Worm (Caenorhabditis elegans) whole organism, L2 larva: ENCODE results near the gene fbxa-115.

Source experiments
- ama-1 ChIP-seq: fragments of 150-350 bp; optimal IDR thresholded peaks from 2 replicates; lab custom pipeline; 2018; ENCODE audit warnings: inconsistent platforms
- gmeb-1 ChIP-seq: fragments of 150-350 bp; optimal IDR thresholded peaks from 2 replicates; lab custom pipeline; 2014; ENCODE audit warnings: missing biosample characterization, missing genetic modification characterization
- lin-13 ChIP-seq: fragments of 150-350 bp; optimal IDR thresholded peaks from 2 replicates; lab custom pipeline; 2014; ENCODE audit warnings: missing biosample characterization, missing genetic modification reagents, missing genetic modification characterization
- mdl-1 ChIP-seq, 2 experiments: fragments of 150-350 bp in 1 of 2; sonication (generic microtip) in 1 of 2; optimal IDR thresholded peaks; 2 replicates each; lab custom pipeline; 2017; ENCODE audit warnings: missing biosample characterization in 2 of 2, missing genetic modification characterization in 2 of 2
- nhr-77 ChIP-seq: fragments of 150-350 bp; optimal IDR thresholded peaks from 2 replicates; lab custom pipeline; 2014; ENCODE audit warnings: missing biosample characterization, missing genetic modification characterization

DNA sequence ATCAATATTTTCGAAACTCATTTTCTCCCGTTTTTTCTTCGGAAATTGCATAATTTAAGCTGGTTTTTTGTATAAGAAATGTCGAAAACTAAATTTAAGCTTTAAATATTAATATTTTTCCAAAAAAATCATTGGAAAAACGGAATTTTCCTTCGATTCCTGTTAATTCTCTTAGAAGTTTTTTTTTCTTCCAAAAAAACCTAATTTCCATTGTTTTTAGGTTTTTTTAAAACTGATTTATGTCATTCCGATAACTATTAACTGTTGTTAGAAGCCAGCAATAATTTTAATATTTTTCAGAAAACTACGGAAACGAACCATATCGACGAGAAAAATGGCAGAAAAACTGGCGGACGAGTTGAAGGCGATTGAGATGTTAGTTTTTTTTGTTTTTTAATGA, 9.4 kb upstream of the fbxa-115 start, which contains the start of gene fbxa-114:
- TF ChIP-seq lin-13 (GFP tag; lab: Kevin White, UChicago) (no peak), nhr-77 (tag; lab: Kevin White, UChicago) (no peak), ama-1 (lab: Kevin White, UChicago) (no peak), mdl-1 (tag; optimal IDR thresholded peaks at IDR 0.05; lab: Kevin White, UChicago) (no peak), gmeb-1 (tag; lab: Kevin White, UChicago) (no peak)
